Worm (Caenorhabditis elegans) whole organism, young adult: Measurements from ENCODE around the gene E02H4.6.

ENCODE experiments used
- C17E4.6 ChIP-seq: fragments of 200-800 bp; sonication (Bioruptor generic); IDR thresholded peaks from 2 replicates; pipeline ENCODE4 v1.3.6; 2022; ENCODE audit warnings: missing genetic modification reagents, missing genetic modification characterization, missing compliant biosample characterization
- D2030.7 ChIP-seq: fragments of 200-800 bp; sonication (Bioruptor generic); IDR thresholded peaks from 2 replicates; pipeline ENCODE4 v1.3.6; 2022; ENCODE audit warnings: missing genetic modification reagents, missing genetic modification characterization, missing compliant biosample characterization
- F23B12.7 ChIP-seq: sonication (generic microtip); optimal IDR thresholded peaks from 2 replicates; lab custom pipeline; 2017; ENCODE audit warnings: missing genetic modification characterization, mild to moderate bottlenecking, missing compliant biosample characterization, antibody characterized with exemption, moderate library complexity; ENCODE audit not compliant: insufficient read depth
- F37B4.10 ChIP-seq: fragments of 200-800 bp; sonication (Bioruptor generic); IDR thresholded peaks from 2 replicates; pipeline ENCODE4 v1.3.6; 2022; ENCODE audit warnings: missing genetic modification characterization, missing compliant biosample characterization
- F49E8.2 ChIP-seq: sonication (generic microtip); optimal IDR thresholded peaks from 3 replicates; lab custom pipeline; 2017; ENCODE audit warnings: missing genetic modification characterization, mild to moderate bottlenecking, missing compliant biosample characterization, antibody characterized with exemption, moderate library complexity; ENCODE audit not compliant: insufficient read depth
- akir-1 ChIP-seq: fragments of 200-800 bp; sonication (Bioruptor generic); optimal IDR thresholded peaks from 2 replicates; lab custom pipeline; 2018; ENCODE audit warnings: mild to moderate bottlenecking, missing genetic modification characterization, moderate library complexity, missing compliant biosample characterization
- aptf-3 ChIP-seq: fragments of 200-800 bp; sonication (Bioruptor generic); IDR thresholded peaks from 2 replicates; pipeline ENCODE4 v1.3.6; 2022; ENCODE audit warnings: missing genetic modification characterization, missing compliant biosample characterization
- athp-1 ChIP-seq: sonication (generic microtip); optimal IDR thresholded peaks from 2 replicates; lab custom pipeline; 2017; ENCODE audit warnings: mild to moderate bottlenecking, missing genetic modification characterization, missing compliant biosample characterization
- ceh-79 ChIP-seq: sonication (generic microtip); optimal IDR thresholded peaks from 2 replicates; lab custom pipeline; 2017; ENCODE audit warnings: mild to moderate bottlenecking, missing genetic modification characterization, missing compliant biosample characterization
- die-1 ChIP-seq: sonication (generic microtip); optimal IDR thresholded peaks from 2 replicates; lab custom pipeline; 2016; ENCODE audit warnings: missing genotype, mild to moderate bottlenecking, missing genetic modification characterization, missing compliant biosample characterization
- dox-1 ChIP-seq: fragments of 200-800 bp; sonication (Bioruptor generic); IDR thresholded peaks from 2 replicates; pipeline ENCODE4 v1.3.6; 2022; ENCODE audit warnings: missing genetic modification reagents, missing genetic modification characterization, missing compliant biosample characterization
- dpff-1 ChIP-seq: sonication (generic microtip); optimal IDR thresholded peaks from 2 replicates; lab custom pipeline; 2017; ENCODE audit warnings: mild to moderate bottlenecking, missing genetic modification characterization, missing compliant biosample characterization
- egrh-3 ChIP-seq: fragments of 200-800 bp; sonication (Bioruptor generic); IDR thresholded peaks from 2 replicates; pipeline ENCODE4 v1.3.6; 2022; ENCODE audit warnings: missing genetic modification reagents, missing genetic modification characterization, missing compliant biosample characterization
- ets-4 ChIP-seq: fragments of 200-800 bp; sonication (Bioruptor generic); optimal IDR thresholded peaks from 2 replicates; lab custom pipeline; 2018; ENCODE audit warnings: mild to moderate bottlenecking, missing genetic modification characterization, missing compliant biosample characterization
- fkh-3 ChIP-seq: sonication (generic microtip); optimal IDR thresholded peaks from 2 replicates; lab custom pipeline; 2016; ENCODE audit warnings: mild to moderate bottlenecking, missing genetic modification characterization, missing compliant biosample characterization
- hmg-1.2 ChIP-seq: fragments of 200-800 bp; sonication (Bioruptor generic); IDR thresholded peaks from 2 replicates; pipeline ENCODE4 v1.3.6; 2022; ENCODE audit warnings: missing genetic modification reagents, missing genetic modification characterization, missing compliant biosample characterization
- let-607 ChIP-seq, 2 experiments: fragments of 200-800 bp in 1 of 2; sonication (Bioruptor generic) in 1 of 2; sonication (generic microtip) in 1 of 2; optimal IDR thresholded peaks; 2 replicates each; lab custom pipeline; 2016 to 2018; ENCODE audit warnings: mild to moderate bottlenecking in 2 of 2, missing compliant biosample characterization in 2 of 2, missing genetic modification characterization in 2 of 2, moderate library complexity in 2 of 2, missing genotype in 1 of 2
- lin-40 ChIP-seq: sonication (generic microtip); optimal IDR thresholded peaks from 2 replicates; lab custom pipeline; 2016; ENCODE audit warnings: missing genetic modification characterization, mild to moderate bottlenecking, missing compliant biosample characterization, missing genotype, missing genetic modification reagents
- lin-54 ChIP-seq: fragments of 200-800 bp; sonication (Bioruptor generic); optimal IDR thresholded peaks from 2 replicates; lab custom pipeline; 2018; ENCODE audit warnings: mild to moderate bottlenecking, missing genetic modification characterization, missing compliant biosample characterization
- lir-1 ChIP-seq: fragments of 200-800 bp; sonication (Bioruptor generic); conservative IDR thresholded peaks from 2 replicates; pipeline ENCODE4 v1.3.6; 2022; ENCODE audit warnings: missing genetic modification reagents, missing genetic modification characterization, missing compliant biosample characterization
- mcd-1 ChIP-seq: fragments of 200-800 bp; sonication (Bioruptor generic); IDR thresholded peaks from 2 replicates; pipeline ENCODE4 v1.3.6; 2022; ENCODE audit warnings: missing genetic modification reagents, missing genetic modification characterization, missing compliant biosample characterization
- mel-28 ChIP-seq: sonication (generic microtip); optimal IDR thresholded peaks from 2 replicates; lab custom pipeline; 2016; ENCODE audit warnings: borderline replicate concordance, mild to moderate bottlenecking, missing genetic modification characterization, missing compliant biosample characterization
- nhr-27 ChIP-seq: fragments of 200-800 bp; sonication (Bioruptor generic); optimal IDR thresholded peaks from 2 replicates; lab custom pipeline; 2018; ENCODE audit warnings: mild to moderate bottlenecking, missing genetic modification characterization, moderate library complexity, missing compliant biosample characterization
- nhr-90 ChIP-seq: sonication (generic microtip); optimal IDR thresholded peaks from 2 replicates; lab custom pipeline; 2016; ENCODE audit warnings: missing genotype, mild to moderate bottlenecking, missing genetic modification characterization, missing compliant biosample characterization
- rec-8 ChIP-seq, 2 experiments: sonication (generic microtip); optimal IDR thresholded peaks; 2 replicates each; lab custom pipeline; 2016; ENCODE audit warnings: mild to moderate bottlenecking in 2 of 2, missing genetic modification characterization in 2 of 2, missing genetic modification reagents in 2 of 2, missing genotype in 2 of 2, missing biosample characterization in 1 of 2, missing compliant biosample characterization in 1 of 2, moderate library complexity in 1 of 2
- repo-1 ChIP-seq: sonication (generic microtip); optimal IDR thresholded peaks from 2 replicates; lab custom pipeline; 2017; ENCODE audit warnings: mild to moderate bottlenecking, missing genetic modification characterization, missing compliant biosample characterization
- snpc-4 ChIP-seq, 5 experiments: fragments of 150-350 bp in 1 of 5; sonication (generic microtip) in 4 of 5; optimal IDR thresholded peaks; 2 replicates each; lab custom pipeline; 2014 to 2018; ENCODE audit warnings: missing genetic modification characterization in 5 of 5, missing biosample characterization in 3 of 5, antibody characterized with exemption in 2 of 5, mild to moderate bottlenecking in 2 of 5, missing compliant biosample characterization in 2 of 5, missing genotype in 2 of 5, moderate library complexity in 2 of 5, missing genetic modification reagents in 1 of 5
- somi-1 ChIP-seq: fragments of 200-800 bp; sonication (Bioruptor generic); optimal IDR thresholded peaks from 2 replicates; lab custom pipeline; 2018; ENCODE audit warnings: mild to moderate bottlenecking, missing genetic modification characterization, missing compliant biosample characterization
- tlf-1 ChIP-seq: fragments of 200-800 bp; sonication (Bioruptor generic); optimal IDR thresholded peaks from 2 replicates; lab custom pipeline; 2018; ENCODE audit warnings: mild to moderate bottlenecking, missing genetic modification characterization, missing compliant biosample characterization
- unc-130 ChIP-seq: sonication (generic microtip); optimal IDR thresholded peaks from 2 replicates; lab custom pipeline; 2016; ENCODE audit warnings: missing genetic modification reagents, missing genetic modification characterization, missing compliant biosample characterization
- ztf-28 ChIP-seq: fragments of 200-800 bp; sonication (Bioruptor generic); IDR thresholded peaks from 2 replicates; pipeline ENCODE4 v1.3.6; 2022; ENCODE audit warnings: missing genetic modification reagents, missing genetic modification characterization, missing compliant biosample characterization
- ztf-3 ChIP-seq: fragments of 200-800 bp; sonication (Bioruptor generic); optimal IDR thresholded peaks from 2 replicates; lab custom pipeline; 2018; ENCODE audit warnings: mild to moderate bottlenecking, missing genetic modification characterization, missing compliant biosample characterization

E02H4.6 gene

DNA sequence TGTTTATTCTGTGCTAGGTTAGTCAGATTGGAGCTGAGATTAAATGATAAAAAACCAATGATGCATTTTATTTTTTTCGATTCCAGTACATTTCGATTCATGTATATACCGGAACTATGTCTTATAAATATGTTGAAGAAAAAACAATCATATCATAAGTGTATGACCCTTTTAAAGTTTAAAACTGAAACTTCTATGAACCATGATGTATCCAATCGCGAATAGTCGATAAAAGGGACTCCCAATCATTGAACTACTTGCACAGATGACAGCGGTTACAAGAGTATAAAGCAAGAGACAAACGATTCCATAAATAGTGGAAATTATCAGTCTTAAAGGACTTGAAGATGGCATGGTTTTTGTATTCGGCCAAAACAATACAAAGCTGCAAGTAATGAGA lies 17.0 kb downstream of the E02H4.6 start, which contains the start of gene srg-37:
srg-37 (minus strand) TSS at position 101 of the 400 bp plus-strand sequence.
- TF ChIP-seq ztf-28 (GFP tag; lab: Robert Waterston, UW), result no peak
- no peak for TF ChIP-seq D2030.7
- no peak for TF ChIP-seq unc-130
- no peak for TF ChIP-seq mcd-1 (GFP tag; lab: Robert Waterston, UW)
- no peak for TF ChIP-seq rec-8 (tag; optimal IDR thresholded peaks at IDR 0.05; lab: Kevin White, UChicago)
- TF ChIP-seq tlf-1 (GFP tag; lab: Kevin White, UChicago), result no peak
- no peak for TF ChIP-seq let-607 (tag; optimal IDR thresholded peaks at IDR 0.05; lab: Kevin White, UChicago)
- TF ChIP-seq F49E8.2 (tag; lab: Kevin White, UChicago), result no peak
- no peak for TF ChIP-seq nhr-27
- no peak for TF ChIP-seq F37B4.10 (GFP tag; lab: Robert Waterston, UW)
- TF ChIP-seq fkh-3 (tag; lab: Kevin White, UChicago), result no peak
- TF ChIP-seq hmg-1.2 (GFP tag; lab: Robert Waterston, UW), result no peak
- TF ChIP-seq ceh-79 (tag; lab: Kevin White, UChicago), result no peak

DNA sequence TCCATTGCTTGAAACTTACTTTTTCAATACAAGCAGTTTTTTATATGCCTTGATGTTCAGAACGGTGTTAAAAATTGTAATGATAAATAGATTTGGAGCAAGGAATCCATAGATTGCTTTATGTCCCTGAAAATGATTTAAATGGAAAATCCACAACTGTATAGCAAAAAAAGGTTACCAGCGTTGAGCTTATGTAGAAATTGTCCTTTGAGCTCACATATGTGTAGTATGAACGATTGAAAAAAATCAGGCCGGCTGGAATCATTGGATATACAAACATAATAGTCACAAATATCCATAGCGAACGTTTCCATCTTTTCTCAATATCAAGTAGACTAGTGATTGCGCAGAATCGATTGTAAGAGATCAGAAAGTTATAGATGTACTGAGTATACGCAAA lies 17.6 kb downstream of the E02H4.6 start, which contains the start of gene srg-36:
srg-36 (minus strand) TSS at position 101 of the 400 bp plus-strand sequence.
- TF ChIP-seq let-607 (tag; optimal IDR thresholded peaks at IDR 0.05; lab: Kevin White, UChicago) (no peak), F23B12.7 (tag; lab: Kevin White, UChicago) (no peak), D2030.7 (no peak), nhr-90 (tag; lab: Kevin White, UChicago) (no peak), lin-40 (tag; lab: Kevin White, UChicago) (no peak), dpff-1 (tag; lab: Kevin White, UChicago) (no peak), aptf-3 (GFP tag; lab: Robert Waterston, UW) (no peak), C17E4.6 (no peak), lin-54 (GFP tag; lab: Kevin White, UChicago) (no peak), repo-1 (no peak), ets-4 (GFP tag; lab: Kevin White, UChicago) (no peak), somi-1 (GFP tag; lab: Kevin White, UChicago) (no peak), athp-1 (tag; lab: Kevin White, UChicago) (no peak), die-1 (tag; lab: Kevin White, UChicago) (no peak)

DNA sequence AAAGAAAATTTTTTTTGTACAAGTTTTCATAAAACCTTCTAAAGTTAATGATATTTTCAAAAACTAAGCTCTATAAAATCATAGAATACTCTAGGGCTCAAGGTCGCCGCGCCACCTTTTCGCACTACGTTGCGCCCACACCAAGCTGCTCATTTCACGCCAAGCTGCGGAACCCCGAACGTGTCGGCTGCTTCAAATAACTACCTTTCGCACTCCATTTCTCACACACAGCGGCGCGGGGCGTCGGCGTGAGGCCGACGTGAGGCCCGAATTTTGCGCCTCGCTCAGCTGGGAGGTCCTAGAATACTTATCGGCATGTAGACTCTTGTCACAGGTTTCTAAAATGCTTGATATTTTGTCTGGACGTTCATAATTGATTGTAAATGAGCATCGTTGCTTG lies 20.0 kb downstream of the E02H4.6 start:
- TF ChIP-seq snpc-4 (GFP tag; optimal IDR thresholded peaks at IDR 0.05; lab: Kevin White, UChicago) (peak; percentile 45), snpc-4 (tag; optimal IDR thresholded peaks at IDR 0.05; lab: Kevin White, UChicago) (peak in 2 of 4 experiments; percentile 59 to 77), dox-1 (GFP tag; lab: Robert Waterston, UW) (0 out of 2 replicates have a peak, but pooled peaks have one; percentile 25), mel-28 (no peak)
- TF ChIP-seq, all 124 proteins: peak for 2

DNA sequence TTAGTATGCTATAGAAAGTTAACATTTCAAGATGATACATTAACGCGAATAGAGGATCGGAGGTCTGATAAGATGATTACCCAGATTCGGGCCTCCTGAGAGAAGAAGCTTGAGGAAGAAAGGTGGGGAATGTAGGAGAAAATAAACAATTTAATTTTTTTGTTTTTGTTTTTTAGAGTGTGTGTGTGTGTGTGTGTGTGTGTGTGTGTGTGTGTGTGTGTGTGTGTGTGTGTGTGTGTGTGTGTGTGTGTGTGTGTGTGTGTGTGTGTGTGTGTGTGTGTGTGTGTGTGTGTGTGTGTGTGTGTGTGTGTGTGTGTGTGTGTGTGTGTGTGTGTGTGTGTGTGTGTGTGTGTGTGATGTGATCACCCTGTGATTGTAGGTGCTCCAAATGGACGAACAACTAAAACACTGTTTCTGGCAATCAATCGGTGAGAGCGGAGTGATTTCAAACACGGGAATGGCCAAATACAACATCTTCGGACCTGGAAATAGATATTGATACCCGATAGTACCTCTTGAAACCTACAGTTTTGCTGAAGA lies 22.6 kb downstream of the E02H4.6 start:
- peak; percentile 74; the same call in 1 of the 2 replicates for TF ChIP-seq lir-1 (GFP tag; lab: Robert Waterston, UW)
- peak; percentile 15 for TF ChIP-seq ztf-3
- peak; percentile 54 for TF ChIP-seq akir-1
- peak; percentile 52; the same call in 1 of the 2 replicates for TF ChIP-seq egrh-3 (GFP tag; lab: Robert Waterston, UW)
